Fruit fly (Drosophila melanogaster) whole organism, prepupa: ENCODE data around the gene CG6126.
A peak's percentile ranks its signal among the peaks of the same experiment; 100 is the strongest.

Experiments
- CG10631 ChIP-seq: fragments of 200-800 bp; sonication (Bioruptor generic); optimal IDR thresholded peaks from 2 replicates; lab custom pipeline; 2016; ENCODE audit warnings: missing biosample characterization, missing genetic modification characterization
- CG11294 ChIP-seq: fragments of 200-800 bp; sonication (Bioruptor generic); IDR thresholded peaks from 2 replicates; pipeline ENCODE4 v1.3.6; 2022; ENCODE audit warnings: missing biosample characterization, missing genetic modification characterization
- CG11762 ChIP-seq: fragments of 200-800 bp; sonication (Bioruptor generic); optimal IDR thresholded peaks from 3 replicates; lab custom pipeline; 2016; ENCODE audit warnings: missing biosample characterization, missing genetic modification characterization; ENCODE audit not compliant: insufficient read depth
- CG11902 ChIP-seq: fragments of 200-800 bp; sonication (Bioruptor generic); optimal IDR thresholded peaks from 3 replicates; lab custom pipeline; 2016; ENCODE audit warnings: missing biosample characterization, missing genetic modification characterization
- CG15336 ChIP-seq: fragments of 200-800 bp; sonication (Bioruptor generic); IDR thresholded peaks from 2 replicates; pipeline ENCODE4 v1.3.6; 2022; ENCODE audit warnings: missing biosample characterization, missing genetic modification characterization
- CG1621 ChIP-seq: fragments of 200-800 bp; sonication (Bioruptor generic); optimal IDR thresholded peaks from 3 replicates; lab custom pipeline; 2018; ENCODE audit warnings: missing biosample characterization, mild to moderate bottlenecking, missing genetic modification characterization
- CG16779 ChIP-seq: fragments of 200-800 bp; sonication (Bioruptor generic); optimal IDR thresholded peaks from 3 replicates; lab custom pipeline; 2017; ENCODE audit warnings: missing biosample characterization, mild to moderate bottlenecking, missing genetic modification characterization
- CG3032 ChIP-seq: fragments of 200-800 bp; optimal IDR thresholded peaks from 2 replicates; lab custom pipeline; 2019; ENCODE audit warnings: missing biosample characterization, mild to moderate bottlenecking, missing genetic modification characterization, moderate library complexity
- CG31627 ChIP-seq: fragments of 200-800 bp; sonication (Bioruptor generic); optimal IDR thresholded peaks from 3 replicates; lab custom pipeline; 2016; ENCODE audit warnings: missing biosample characterization, missing genetic modification characterization
- CG32006 ChIP-seq: fragments of 200-800 bp; sonication (Bioruptor generic); optimal IDR thresholded peaks from 3 replicates; lab custom pipeline; 2017; ENCODE audit warnings: missing biosample characterization, mild to moderate bottlenecking, missing genetic modification characterization
- CG34406 ChIP-seq: fragments of 200-800 bp; sonication (Bioruptor generic); optimal IDR thresholded peaks from 3 replicates; lab custom pipeline; 2016; ENCODE audit warnings: missing biosample characterization, missing genetic modification characterization
- CG3919 ChIP-seq: fragments of 200-800 bp; sonication (Bioruptor generic); optimal IDR thresholded peaks from 3 replicates; lab custom pipeline; 2016; ENCODE audit warnings: missing biosample characterization, missing genetic modification characterization
- CG4318 ChIP-seq: fragments of 200-800 bp; sonication (Bioruptor generic); optimal IDR thresholded peaks from 3 replicates; lab custom pipeline; 2017; ENCODE audit warnings: missing biosample characterization, mild to moderate bottlenecking, missing genetic modification characterization
- CG6163 ChIP-seq: fragments of 200-800 bp; sonication (Bioruptor generic); IDR thresholded peaks from 3 replicates; pipeline ENCODE4 v1.3.6; 2022; ENCODE audit warnings: missing biosample characterization, missing genetic modification characterization
- CG6276 ChIP-seq: fragments of 200-800 bp; sonication (Bioruptor generic); optimal IDR thresholded peaks from 2 replicates; lab custom pipeline; 2017; ENCODE audit warnings: missing biosample characterization, mild to moderate bottlenecking, missing genetic modification characterization
- CG6792 ChIP-seq: fragments of 200-800 bp; sonication (Bioruptor generic); optimal IDR thresholded peaks from 3 replicates; lab custom pipeline; 2016; ENCODE audit warnings: missing biosample characterization, missing genetic modification characterization
- CG6808 ChIP-seq: fragments of 200-800 bp; sonication (Bioruptor generic); optimal IDR thresholded peaks from 3 replicates; lab custom pipeline; 2017; ENCODE audit warnings: missing biosample characterization, missing genetic modification characterization, mild to moderate bottlenecking, moderate library complexity, missing genetic modification reagents
- CG6854 ChIP-seq: fragments of 200-800 bp; sonication (Bioruptor generic); optimal IDR thresholded peaks from 2 replicates; lab custom pipeline; 2017; ENCODE audit warnings: missing biosample characterization, mild to moderate bottlenecking, missing genetic modification characterization
- CG7368 ChIP-seq: fragments of 200-800 bp; sonication (Bioruptor generic); optimal IDR thresholded peaks from 3 replicates; lab custom pipeline; 2016; ENCODE audit warnings: missing biosample characterization, missing genetic modification characterization
- CG8319 ChIP-seq: fragments of 200-800 bp; sonication (Bioruptor generic); optimal IDR thresholded peaks from 3 replicates; lab custom pipeline; 2016; ENCODE audit warnings: missing biosample characterization, missing genetic modification characterization
- CG8632 ChIP-seq: fragments of 200-800 bp; sonication (Bioruptor generic); optimal IDR thresholded peaks from 3 replicates; lab custom pipeline; 2016; ENCODE audit warnings: missing biosample characterization, missing genetic modification characterization
- Eip75B ChIP-seq: fragments of 200-800 bp; sonication (Bioruptor generic); optimal IDR thresholded peaks from 3 replicates; lab custom pipeline; 2016; ENCODE audit warnings: missing biosample characterization, missing genetic modification characterization
- Eip78C ChIP-seq: fragments of 200-800 bp; sonication (Bioruptor generic); peaks from one replicate; lab custom pipeline; 2016; ENCODE audit warnings: missing biosample characterization, missing genetic modification characterization
- Eip93F ChIP-seq: fragments of 200-800 bp; sonication (Bioruptor generic); optimal IDR thresholded peaks from 2 replicates; lab custom pipeline; 2016; ENCODE audit warnings: missing biosample characterization, mild to moderate bottlenecking, missing genetic modification characterization
- Ets21C ChIP-seq: fragments of 200-800 bp; sonication (Bioruptor generic); optimal IDR thresholded peaks from 3 replicates; lab custom pipeline; 2016; ENCODE audit warnings: missing biosample characterization, missing genetic modification characterization
- Ets96B ChIP-seq: fragments of 200-800 bp; optimal IDR thresholded peaks from 2 replicates; lab custom pipeline; 2019; ENCODE audit warnings: missing biosample characterization, mild to moderate bottlenecking, missing genetic modification characterization, moderate library complexity
- Gug ChIP-seq: fragments of 200-800 bp; sonication (Bioruptor generic); IDR thresholded peaks from 2 replicates; pipeline ENCODE4 v1.3.6; 2022; ENCODE audit warnings: missing biosample characterization, missing genetic modification characterization
- Hr38 ChIP-seq: sonication (Bioruptor generic); optimal IDR thresholded peaks from 2 replicates; lab custom pipeline; 2016; ENCODE audit warnings: missing biosample characterization, missing genetic modification characterization
- Hr39 ChIP-seq: fragments of 200-800 bp; sonication (Bioruptor generic); optimal IDR thresholded peaks from 2 replicates; lab custom pipeline; 2016; ENCODE audit warnings: missing biosample characterization, missing genetic modification characterization
- Lpt ChIP-seq: fragments of 200-800 bp; sonication (Bioruptor generic); optimal IDR thresholded peaks from 3 replicates; lab custom pipeline; 2016; ENCODE audit warnings: missing biosample characterization, missing genetic modification characterization
- Sox15 ChIP-seq: fragments of 200-800 bp; sonication (Bioruptor generic); optimal IDR thresholded peaks from 3 replicates; lab custom pipeline; 2016; ENCODE audit warnings: missing biosample characterization, missing genetic modification characterization
- acj6 ChIP-seq: fragments of 200-800 bp; sonication (Bioruptor generic); optimal IDR thresholded peaks from 3 replicates; lab custom pipeline; 2016; ENCODE audit warnings: missing biosample characterization, missing genetic modification characterization
- cyc ChIP-seq: fragments of 200-800 bp; sonication (Bioruptor generic); optimal IDR thresholded peaks from 3 replicates; lab custom pipeline; 2016; ENCODE audit warnings: missing biosample characterization, missing genetic modification characterization
- dac ChIP-seq: fragments of 200-800 bp; sonication (Bioruptor generic); optimal IDR thresholded peaks from 2 replicates; lab custom pipeline; 2017; ENCODE audit warnings: missing biosample characterization, mild to moderate bottlenecking, missing genetic modification characterization
- dsx ChIP-seq: fragments of 200-800 bp; optimal IDR thresholded peaks from 3 replicates; lab custom pipeline; 2019; ENCODE audit warnings: missing biosample characterization, mild to moderate bottlenecking, missing genetic modification characterization, moderate library complexity; ENCODE audit not compliant: poor library complexity, severe bottlenecking
- eg ChIP-seq: fragments of 200-800 bp; sonication (Bioruptor generic); IDR thresholded peaks from 3 replicates; pipeline ENCODE4 v1.3.6; 2022; ENCODE audit warnings: missing biosample characterization, missing genetic modification characterization
- fd59A ChIP-seq: fragments of 200-800 bp; sonication (Bioruptor generic); optimal IDR thresholded peaks from 2 replicates; lab custom pipeline; 2017; ENCODE audit warnings: missing biosample characterization, mild to moderate bottlenecking, missing genetic modification characterization, missing genetic modification reagents
- fd85E ChIP-seq: fragments of 200-800 bp; sonication (Bioruptor generic); optimal IDR thresholded peaks from 3 replicates; lab custom pipeline; 2016; ENCODE audit warnings: missing biosample characterization, missing genetic modification characterization
- lz ChIP-seq: fragments of 200-800 bp; sonication (Bioruptor generic); optimal IDR thresholded peaks from 3 replicates; lab custom pipeline; 2016; ENCODE audit warnings: missing biosample characterization, missing genetic modification characterization
- net ChIP-seq: fragments of 200-800 bp; sonication (Bioruptor generic); optimal IDR thresholded peaks from 3 replicates; lab custom pipeline; 2016; ENCODE audit warnings: missing biosample characterization, missing genetic modification characterization
- pdm3 ChIP-seq: fragments of 200-800 bp; sonication (Bioruptor generic); optimal IDR thresholded peaks from 3 replicates; lab custom pipeline; 2016; ENCODE audit warnings: missing biosample characterization, missing genetic modification characterization
- salr ChIP-seq, 2 experiments: fragments of 200-800 bp; sonication (Bioruptor generic); optimal IDR thresholded peaks; 3 replicates each; lab custom pipeline; 2016 to 2018; ENCODE audit warnings: missing biosample characterization in 2 of 2, missing genetic modification characterization in 2 of 2, mild to moderate bottlenecking in 1 of 2
- ss ChIP-seq, 2 experiments: fragments of 200-800 bp; sonication (Bioruptor generic); optimal IDR thresholded peaks; 2 replicates in 1 of 2; 3 replicates in 1 of 2; lab custom pipeline; 2017 to 2018; ENCODE audit warnings: mild to moderate bottlenecking in 2 of 2, missing biosample characterization in 2 of 2, missing genetic modification characterization in 2 of 2, moderate library complexity in 1 of 2
- svp ChIP-seq: fragments of 200-800 bp; sonication (Bioruptor generic); peaks from one replicate; lab custom pipeline; 2016; ENCODE audit warnings: missing biosample characterization, missing genetic modification characterization
- topi ChIP-seq: fragments of 200-800 bp; sonication (Bioruptor generic); optimal IDR thresholded peaks from 3 replicates; lab custom pipeline; 2016; ENCODE audit warnings: missing biosample characterization, missing genetic modification characterization
- vri ChIP-seq: fragments of 200-800 bp; sonication (Bioruptor generic); optimal IDR thresholded peaks from 3 replicates; lab custom pipeline; 2016; ENCODE audit warnings: missing biosample characterization, mild to moderate bottlenecking, missing genetic modification characterization

CG6126 gene

dm6 chr3R:16240478-16241101 lies 37.7 kb upstream of the CG6126 start (continued):
- peak; percentile 73 for TF ChIP-seq vri
- TF ChIP-seq, all 60 proteins: peak for 10

- TF ChIP-seq vri (peak; percentile 10), topi (no peak)
- TF ChIP-seq, all 60 proteins: peak for 1
Measured at dm6 chr3R:16239304-16239703, 36.4 kb upstream of the CG6126 start.

dm6 chr3R:16238016-16238710 lies 35.3 kb upstream of the CG6126 start:
- TF ChIP-seq pdm3 (GFP tag; lab: Kevin White, UChicago) = peak; percentile 53
- no peak for TF ChIP-seq CG6276
- peak; percentile 9 for TF ChIP-seq CG6792 (GFP tag; lab: Kevin White, UChicago)
- no peak for TF ChIP-seq Eip93F (GFP tag; lab: Kevin White, UChicago)
- TF ChIP-seq CG7368 (GFP tag; lab: Kevin White, UChicago) = peak; percentile 22
- no peak for TF ChIP-seq Sox15 (GFP tag; lab: Kevin White, UChicago)
- TF ChIP-seq topi = peak; percentile 35
- TF ChIP-seq Hr39 (GFP tag; lab: Kevin White, UChicago) = peak; percentile 42
- no peak for TF ChIP-seq CG6163
- TF ChIP-seq svp (GFP tag; lab: Kevin White, UChicago) = peak; percentile 99
- no peak for TF ChIP-seq CG4318 (GFP tag; lab: Kevin White, UChicago)
- TF ChIP-seq Eip75B = peak; percentile 37
- TF ChIP-seq fd85E = no peak
- no peak for TF ChIP-seq CG6854 (GFP tag; lab: Kevin White, UChicago)
- TF ChIP-seq eg (GFP tag; lab: Robert Waterston, UW) = no peak
- peak; percentile 34 for TF ChIP-seq fd59A
- TF ChIP-seq salr (GFP tag; optimal IDR thresholded peaks at IDR 0.05; lab: Kevin White, UChicago) = peak in 1 of 2 experiments; percentile 48
- peak; percentile 1 for TF ChIP-seq CG11762 (GFP tag; lab: Kevin White, UChicago)
- peak; percentile 55 for TF ChIP-seq vri
- no peak for TF ChIP-seq dac (GFP tag; lab: Kevin White, UChicago)
- TF ChIP-seq Hr38 = no peak
- peak; percentile 49 for TF ChIP-seq CG10631
- TF ChIP-seq CG8632 (GFP tag; lab: Kevin White, UChicago) = peak; percentile 40
- TF ChIP-seq dsx (GFP tag; lab: Kevin White, UChicago) = no peak
- TF ChIP-seq Eip78C (GFP tag; lab: Kevin White, UChicago) = peak; percentile 90
- TF ChIP-seq CG3919 = peak; percentile 33
- peak; percentile 37 for TF ChIP-seq CG31627
- TF ChIP-seq Ets96B (tag; lab: Kevin White, UChicago) = peak; percentile 50
- TF ChIP-seq CG32006 (GFP tag; lab: Kevin White, UChicago) = peak; percentile 55
- TF ChIP-seq CG15336 = no peak
- TF ChIP-seq acj6 = peak; percentile 56
- no peak for TF ChIP-seq CG11294 (GFP tag; lab: Robert Waterston, UW)
- peak; percentile 15 for TF ChIP-seq net (GFP tag; lab: Kevin White, UChicago)
- TF ChIP-seq Lpt = no peak
- TF ChIP-seq CG11902 (GFP tag; lab: Kevin White, UChicago) = no peak
- no peak for TF ChIP-seq CG1621 (tag; lab: Kevin White, UChicago)
- TF ChIP-seq CG16779 (tag; lab: Kevin White, UChicago) = no peak
- peak; percentile 43 for TF ChIP-seq lz (GFP tag; lab: Kevin White, UChicago)
- no peak for TF ChIP-seq Gug (GFP tag; lab: Robert Waterston, UW)
- TF ChIP-seq Ets21C (GFP tag; lab: Kevin White, UChicago) = peak; percentile 1
- TF ChIP-seq cyc (GFP tag; lab: Kevin White, UChicago) = peak; percentile 24
- TF ChIP-seq CG34406 = no peak
- TF ChIP-seq CG6808 (GFP tag; lab: Kevin White, UChicago) = peak; percentile 58
- no peak for TF ChIP-seq ss (GFP tag; optimal IDR thresholded peaks at IDR 0.05; lab: Kevin White, UChicago)
- peak; percentile 19 for TF ChIP-seq CG3032
- peak; percentile 38 for TF ChIP-seq CG8319
